Fruit fly (Drosophila melanogaster) whole organism, pupa: Measurements from ENCODE around the gene Cyp6a16.

Experiments used
- CG10348 ChIP-seq: fragments of 200-800 bp; sonication (Bioruptor generic); IDR thresholded peaks from 2 replicates; pipeline ENCODE4 v1.3.6; 2022; ENCODE audit warnings: missing biosample characterization, missing genetic modification characterization
- CG14655 ChIP-seq: fragments of 200-800 bp; sonication (Bioruptor generic); optimal IDR thresholded peaks from 3 replicates; lab custom pipeline; 2017; ENCODE audit warnings: mild to moderate bottlenecking, missing biosample characterization, missing genetic modification reagents, missing genetic modification characterization
- CG15710 ChIP-seq: fragments of 200-800 bp; sonication (Bioruptor generic); optimal IDR thresholded peaks from 2 replicates; lab custom pipeline; 2018; ENCODE audit warnings: missing biosample characterization, mild to moderate bottlenecking, missing genetic modification characterization, moderate library complexity
- CG17806 ChIP-seq: fragments of 200-800 bp; sonication (Bioruptor generic); optimal IDR thresholded peaks from 2 replicates; lab custom pipeline; 2018; ENCODE audit warnings: missing biosample characterization, mild to moderate bottlenecking, missing genetic modification characterization, moderate library complexity
- CG4496 ChIP-seq: fragments of 200-800 bp; sonication (Bioruptor generic); IDR thresholded peaks from 3 replicates; pipeline ENCODE4 v1.3.6; 2022; ENCODE audit warnings: missing biosample characterization, missing genetic modification characterization
- CG8301 ChIP-seq: fragments of 200-800 bp; sonication (Bioruptor generic); optimal IDR thresholded peaks from 2 replicates; lab custom pipeline; 2018; ENCODE audit warnings: missing biosample characterization, mild to moderate bottlenecking, missing genetic modification characterization
- D1 ChIP-seq: fragments of 200-800 bp; sonication (Bioruptor generic); optimal IDR thresholded peaks from 2 replicates; lab custom pipeline; 2018; ENCODE audit warnings: missing biosample characterization, mild to moderate bottlenecking, missing genetic modification characterization, moderate library complexity
- EcR ChIP-seq: fragments of 200-800 bp; sonication (Bioruptor generic); optimal IDR thresholded peaks from 3 replicates; lab custom pipeline; 2019; ENCODE audit warnings: missing biosample characterization, missing genetic modification characterization, mild to moderate bottlenecking, moderate library complexity, missing genetic modification reagents
- Pif1A ChIP-seq: fragments of 200-800 bp; sonication (Bioruptor generic); optimal IDR thresholded peaks from 3 replicates; lab custom pipeline; 2016; ENCODE audit warnings: missing biosample characterization, missing genetic modification characterization
- Pif1B ChIP-seq: fragments of 200-800 bp; sonication (Bioruptor generic); optimal IDR thresholded peaks from 3 replicates; lab custom pipeline; 2016; ENCODE audit warnings: missing biosample characterization, missing genetic modification characterization
- Snoo ChIP-seq: fragments of 200-800 bp; sonication (Bioruptor generic); optimal IDR thresholded peaks from 3 replicates; lab custom pipeline; 2017; ENCODE audit warnings: missing biosample characterization, mild to moderate bottlenecking, missing genetic modification characterization, inconsistent platforms
- fd96Ca ChIP-seq: fragments of 200-800 bp; sonication (Bioruptor generic); IDR thresholded peaks from 3 replicates; pipeline ENCODE4 v1.3.6; 2022; ENCODE audit warnings: missing biosample characterization, missing genetic modification characterization
- gl ChIP-seq: fragments of 200-800 bp; sonication (Bioruptor generic); optimal IDR thresholded peaks from 2 replicates; lab custom pipeline; 2018; ENCODE audit warnings: missing biosample characterization, mild to moderate bottlenecking, missing genetic modification characterization
- rn ChIP-seq: fragments of 200-800 bp; sonication (Bioruptor generic); IDR thresholded peaks from 2 replicates; pipeline ENCODE4 v1.3.6; 2022; ENCODE audit warnings: missing biosample characterization, missing genetic modification characterization

- TF ChIP-seq fd96Ca (GFP tag; lab: Robert Waterston, UW) (no peak), CG14655 (no peak), CG8301 (no peak), CG10348 (no peak), EcR (GFP tag; lab: Kevin White, UChicago) (no peak), CG4496 (no peak), gl (tag; lab: Kevin White, UChicago) (no peak), Snoo (tag; lab: Kevin White, UChicago) (no peak), CG15710 (no peak), rn (GFP tag; lab: Robert Waterston, UW) (no peak), Pif1A (GFP tag; lab: Kevin White, UChicago) (no peak), CG17806 (tag; lab: Kevin White, UChicago) (no peak), Pif1B (GFP tag; lab: Kevin White, UChicago) (no peak), D1 (tag; lab: Kevin White, UChicago) (no peak)
Measured at dm6 chr2L:5610629-5611028, 12.9 kb downstream of the Cyp6a16 start.
